Worm (Caenorhabditis elegans): Measurements from ENCODE around the gene Y76B12C.3.

- TF ChIP-seq pha-4 (tag; optimal IDR thresholded peaks at IDR 0.05) (no peak), nhr-2 (tag; optimal IDR thresholded peaks at IDR 0.05) (no peak), ceh-83 (GFP tag; optimal IDR thresholded peaks at IDR 0.05) (no peak), ces-1 (GFP tag; optimal IDR thresholded peaks at IDR 0.05) (no peak), unc-62 (GFP tag; optimal IDR thresholded peaks at IDR 0.05) (no peak), elt-1 (tag; optimal IDR thresholded peaks at IDR 0.05; ENCODE audit: borderline replicate concordance, insufficient read depth) (no peak)
These were observed 49.3 kb upstream of the Y76B12C.3 start for ce11 chrIV:1924178-1924577.

Measured in whole organism, mixed stage, embryonic.